Worm (Caenorhabditis elegans) whole organism, L2 larva: ENCODE measurements around the gene Y42H9AR.4.

Source experiments
- R02D3.7 ChIP-seq: fragments of 150-350 bp; optimal IDR thresholded peaks from 2 replicates; lab custom pipeline; 2014; ENCODE audit warnings: missing biosample characterization, missing genetic modification characterization
- ZK546.5 ChIP-seq: sonication (generic microtip); optimal IDR thresholded peaks from 2 replicates; lab custom pipeline; 2017; ENCODE audit warnings: missing biosample characterization, missing genetic modification characterization
- alr-1 ChIP-seq: fragments of 150-350 bp; optimal IDR thresholded peaks from 2 replicates; lab custom pipeline; 2014; ENCODE audit warnings: missing biosample characterization, missing genetic modification characterization
- ceh-82 ChIP-seq: fragments of 150-350 bp; optimal IDR thresholded peaks from 2 replicates; lab custom pipeline; 2014; ENCODE audit warnings: missing biosample characterization, missing genetic modification characterization
- egl-27 ChIP-seq: sonication (generic microtip); optimal IDR thresholded peaks from 3 replicates; lab custom pipeline; 2017; ENCODE audit warnings: missing biosample characterization, missing genetic modification reagents, missing genetic modification characterization
- elt-1 ChIP-seq: fragments of 150-350 bp; optimal IDR thresholded peaks from 2 replicates; lab custom pipeline; 2014; ENCODE audit warnings: missing biosample characterization, missing genetic modification characterization
- elt-3 ChIP-seq: sonication (generic microtip); optimal IDR thresholded peaks from 2 replicates; lab custom pipeline; 2017; ENCODE audit warnings: missing biosample characterization, missing genetic modification characterization
- lin-11 ChIP-seq: fragments of 150-350 bp; sonication (generic microtip); optimal IDR thresholded peaks from 2 replicates; lab custom pipeline; 2014; ENCODE audit warnings: missing biosample characterization, missing genetic modification characterization, inconsistent platforms, mixed read lengths
- nhr-23 ChIP-seq: fragments of 150-350 bp; optimal IDR thresholded peaks from 2 replicates; lab custom pipeline; 2014; ENCODE audit warnings: missing biosample characterization, missing genetic modification reagents, missing genetic modification characterization
- nhr-237 ChIP-seq: fragments of 150-350 bp; optimal IDR thresholded peaks from 2 replicates; lab custom pipeline; 2014; ENCODE audit warnings: missing biosample characterization, missing genetic modification characterization
- skn-1 ChIP-seq: sonication (generic microtip); optimal IDR thresholded peaks from 2 replicates; lab custom pipeline; 2017; ENCODE audit warnings: missing biosample characterization, missing genetic modification characterization
- zag-1 ChIP-seq: fragments of 150-350 bp; optimal IDR thresholded peaks from 2 replicates; lab custom pipeline; 2014; ENCODE audit warnings: missing biosample characterization, missing genetic modification characterization
- ztf-11 ChIP-seq: sonication (generic microtip); optimal IDR thresholded peaks from 2 replicates; lab custom pipeline; 2017; ENCODE audit warnings: missing biosample characterization, missing genetic modification characterization

DNA sequence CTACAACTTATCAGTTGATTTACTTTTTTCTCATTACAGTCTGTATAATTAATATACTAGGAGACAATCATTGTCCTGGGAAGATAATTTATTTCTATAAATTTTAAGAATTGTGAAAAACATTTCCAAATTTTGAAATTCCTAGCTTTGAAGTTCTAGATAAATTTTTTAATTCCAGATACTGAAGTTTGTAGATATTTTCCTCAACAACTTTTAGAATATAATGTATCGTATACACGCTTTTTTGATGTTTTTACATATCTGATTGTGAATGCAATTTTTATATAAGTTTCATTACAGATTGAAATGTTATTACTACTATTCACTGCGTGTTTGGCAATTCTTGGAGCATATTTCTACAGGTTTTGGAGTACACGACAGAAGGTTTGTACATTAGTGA lies 40.1 kb upstream of the Y42H9AR.4 start, which contains the start of gene faah-2:
- TF ChIP-seq R02D3.7 (tag; lab: Kevin White, UChicago) (no peak), ztf-11 (tag; lab: Kevin White, UChicago) (no peak), nhr-23 (no peak), lin-11 (no peak), skn-1 (tag; lab: Kevin White, UChicago) (no peak), nhr-237 (tag; lab: Kevin White, UChicago) (no peak), elt-3 (tag; lab: Kevin White, UChicago) (no peak), elt-1 (tag; lab: Kevin White, UChicago) (no peak), egl-27 (no peak), alr-1 (tag; lab: Kevin White, UChicago) (no peak), zag-1 (tag; lab: Kevin White, UChicago) (no peak), ceh-82 (tag; lab: Kevin White, UChicago) (no peak), ZK546.5 (tag; lab: Kevin White, UChicago) (no peak)
